Worm (Caenorhabditis elegans): ENCODE measurements around the gene K01A2.4.

K01A2.4 gene

ce11 chrII:313540-313939, 6.3 kb downstream of the K01A2.4 start:
- no peak for TF ChIP-seq ztf-29 (GFP tag; IDR thresholded peaks at IDR 0.05)
- no peak for TF ChIP-seq cog-1 (tag; optimal IDR thresholded peaks at IDR 0.05)
- TF ChIP-seq ztf-23 (GFP tag; IDR thresholded peaks at IDR 0.05): no peak
- no peak for TF ChIP-seq tab-1 (GFP tag; IDR thresholded peaks at IDR 0.05)
- no peak for TF ChIP-seq med-1 (GFP tag; optimal IDR thresholded peaks at IDR 0.05; ENCODE audit: insufficient read depth)

- no peak for TF ChIP-seq ref-1 (GFP tag; conservative IDR thresholded peaks at IDR 0.05)
- TF ChIP-seq ztf-23 (GFP tag; IDR thresholded peaks at IDR 0.05): no peak
- no peak for TF ChIP-seq med-1 (GFP tag; optimal IDR thresholded peaks at IDR 0.05; ENCODE audit: insufficient read depth)
- TF ChIP-seq tab-1 (GFP tag; IDR thresholded peaks at IDR 0.05): no peak
- TF ChIP-seq klf-2 (GFP tag; conservative IDR thresholded peaks at IDR 0.05): no peak
- TF ChIP-seq cog-1 (tag; optimal IDR thresholded peaks at IDR 0.05): no peak
- TF ChIP-seq flt-1 (GFP tag; IDR thresholded peaks at IDR 0.05): no peak
- no peak for TF ChIP-seq T22C8.4 (GFP tag; IDR thresholded peaks at IDR 0.05)
- TF ChIP-seq ztf-29 (GFP tag; IDR thresholded peaks at IDR 0.05): no peak
Observed at ce11 chrII:319459-319858, 12.2 kb downstream of the K01A2.4 start, which contains the start of gene far-7. TSS of gene far-7 (plus strand) at chrII:319789.

- TF ChIP-seq ref-1 (GFP tag; conservative IDR thresholded peaks at IDR 0.05) (no peak), ztf-29 (GFP tag; IDR thresholded peaks at IDR 0.05) (no peak), flt-1 (GFP tag; IDR thresholded peaks at IDR 0.05) (no peak), klf-2 (GFP tag; conservative IDR thresholded peaks at IDR 0.05) (no peak), cog-1 (tag; optimal IDR thresholded peaks at IDR 0.05) (no peak), med-1 (GFP tag; optimal IDR thresholded peaks at IDR 0.05; ENCODE audit: insufficient read depth) (no peak), ztf-23 (GFP tag; IDR thresholded peaks at IDR 0.05) (no peak), T22C8.4 (GFP tag; IDR thresholded peaks at IDR 0.05) (no peak)
Observed at ce11 chrII:320783-321182, 13.5 kb downstream of the K01A2.4 start.

ce11 chrII:321183-321582, 13.9 kb downstream of the K01A2.4 start:
- TF ChIP-seq ztf-23 (GFP tag; IDR thresholded peaks at IDR 0.05): no peak
- TF ChIP-seq ztf-29 (GFP tag; IDR thresholded peaks at IDR 0.05): no peak
- no peak for TF ChIP-seq med-1 (GFP tag; optimal IDR thresholded peaks at IDR 0.05; ENCODE audit: insufficient read depth)
- TF ChIP-seq flt-1 (GFP tag; IDR thresholded peaks at IDR 0.05): no peak
- no peak for TF ChIP-seq klf-2 (GFP tag; conservative IDR thresholded peaks at IDR 0.05)
- TF ChIP-seq tab-1 (GFP tag; IDR thresholded peaks at IDR 0.05): no peak

ce11 chrII:323048-323776, 16.0 kb downstream of the K01A2.4 start, which contains the start of gene K01A2.10:
TSS of gene K01A2.10 (minus strand) at chrII:323098.
- no peak for TF ChIP-seq tab-1 (GFP tag; IDR thresholded peaks at IDR 0.05)
- TF ChIP-seq ztf-29 (GFP tag; IDR thresholded peaks at IDR 0.05): no peak
- TF ChIP-seq T22C8.4 (GFP tag; IDR thresholded peaks at IDR 0.05): no peak
- no peak for TF ChIP-seq med-1 (GFP tag; optimal IDR thresholded peaks at IDR 0.05; ENCODE audit: insufficient read depth)
- no peak for TF ChIP-seq cog-1 (tag; optimal IDR thresholded peaks at IDR 0.05)
- TF ChIP-seq ref-1 (GFP tag; conservative IDR thresholded peaks at IDR 0.05): no peak
- TF ChIP-seq ztf-23 (GFP tag; IDR thresholded peaks at IDR 0.05): no peak
- no peak for TF ChIP-seq klf-2 (GFP tag; conservative IDR thresholded peaks at IDR 0.05)
- no peak for TF ChIP-seq flt-1 (GFP tag; IDR thresholded peaks at IDR 0.05)

- TF ChIP-seq klf-2 (GFP tag; conservative IDR thresholded peaks at IDR 0.05) (no peak), cog-1 (tag; optimal IDR thresholded peaks at IDR 0.05) (no peak), med-1 (GFP tag; optimal IDR thresholded peaks at IDR 0.05; ENCODE audit: insufficient read depth) (no peak), ref-1 (GFP tag; conservative IDR thresholded peaks at IDR 0.05) (no peak), tab-1 (GFP tag; IDR thresholded peaks at IDR 0.05) (no peak), ztf-29 (GFP tag; IDR thresholded peaks at IDR 0.05) (no peak), flt-1 (GFP tag; IDR thresholded peaks at IDR 0.05) (no peak), ztf-23 (GFP tag; IDR thresholded peaks at IDR 0.05) (no peak), T22C8.4 (GFP tag; IDR thresholded peaks at IDR 0.05) (no peak)
Observed at ce11 chrII:325639-326350, 18.5 kb downstream of the K01A2.4 start, which contains the start of gene sgcb-1. TSS of gene sgcb-1 (plus strand) at chrII:326300.

ce11 chrII:332419-332818, 25.2 kb downstream of the K01A2.4 start, which contains the start of gene cbn-1:
TSS of gene cbn-1 (minus strand) at chrII:332519.
- TF ChIP-seq ztf-23 (GFP tag; IDR thresholded peaks at IDR 0.05): no peak
- TF ChIP-seq tab-1 (GFP tag; IDR thresholded peaks at IDR 0.05): no peak
- no peak for TF ChIP-seq klf-2 (GFP tag; conservative IDR thresholded peaks at IDR 0.05)
- no peak for TF ChIP-seq cog-1 (tag; optimal IDR thresholded peaks at IDR 0.05)
- no peak for TF ChIP-seq ref-1 (GFP tag; conservative IDR thresholded peaks at IDR 0.05)
- no peak for TF ChIP-seq med-1 (GFP tag; optimal IDR thresholded peaks at IDR 0.05; ENCODE audit: insufficient read depth)
- TF ChIP-seq ztf-29 (GFP tag; IDR thresholded peaks at IDR 0.05): no peak
- TF ChIP-seq flt-1 (GFP tag; IDR thresholded peaks at IDR 0.05): no peak
- TF ChIP-seq T22C8.4 (GFP tag; IDR thresholded peaks at IDR 0.05): no peak

- no peak for TF ChIP-seq ztf-29 (GFP tag; IDR thresholded peaks at IDR 0.05)
- TF ChIP-seq klf-2 (GFP tag; conservative IDR thresholded peaks at IDR 0.05): no peak
- no peak for TF ChIP-seq cog-1 (tag; optimal IDR thresholded peaks at IDR 0.05)
- no peak for TF ChIP-seq ztf-23 (GFP tag; IDR thresholded peaks at IDR 0.05)
- TF ChIP-seq tab-1 (GFP tag; IDR thresholded peaks at IDR 0.05): no peak
- TF ChIP-seq med-1 (GFP tag; optimal IDR thresholded peaks at IDR 0.05; ENCODE audit: insufficient read depth): no peak
- no peak for TF ChIP-seq flt-1 (GFP tag; IDR thresholded peaks at IDR 0.05)
- TF ChIP-seq ref-1 (GFP tag; conservative IDR thresholded peaks at IDR 0.05): no peak
- no peak for TF ChIP-seq T22C8.4 (GFP tag; IDR thresholded peaks at IDR 0.05)
Observed at ce11 chrII:333853-334449, 26.7 kb downstream of the K01A2.4 start.

- TF ChIP-seq T22C8.4 (GFP tag; IDR thresholded peaks at IDR 0.05): no peak
- no peak for TF ChIP-seq ref-1 (GFP tag; conservative IDR thresholded peaks at IDR 0.05)
- TF ChIP-seq cog-1 (tag; optimal IDR thresholded peaks at IDR 0.05): no peak
- no peak for TF ChIP-seq med-1 (GFP tag; optimal IDR thresholded peaks at IDR 0.05; ENCODE audit: insufficient read depth)
- TF ChIP-seq flt-1 (GFP tag; IDR thresholded peaks at IDR 0.05): no peak
- TF ChIP-seq tab-1 (GFP tag; IDR thresholded peaks at IDR 0.05): no peak
- no peak for TF ChIP-seq klf-2 (GFP tag; conservative IDR thresholded peaks at IDR 0.05)
- TF ChIP-seq ztf-29 (GFP tag; IDR thresholded peaks at IDR 0.05): no peak
- TF ChIP-seq ztf-23 (GFP tag; IDR thresholded peaks at IDR 0.05): no peak
Observed at ce11 chrII:334828-335227, 27.6 kb downstream of the K01A2.4 start.
